Fruit fly (Drosophila melanogaster) whole organism, embryonic: ENCODE results near the gene Nf-YC.

Experiments
- Bteb2 ChIP-seq: fragments of 200-800 bp; sonication (Bioruptor generic); optimal IDR thresholded peaks from 2 replicates; lab custom pipeline; 2016; ENCODE audit warnings: missing biosample characterization, missing genetic modification characterization
- CG1024 ChIP-seq: fragments of 200-800 bp; sonication (Bioruptor generic); IDR thresholded peaks from 2 replicates; pipeline ENCODE4 v1.3.6; 2022; ENCODE audit warnings: missing biosample characterization, missing genetic modification characterization
- CG10321 ChIP-seq: fragments of 200-800 bp; sonication (Bioruptor generic); IDR thresholded peaks from 2 replicates; pipeline ENCODE4 v1.3.6; 2022; ENCODE audit warnings: missing biosample characterization, missing genetic modification characterization
- CG14667 ChIP-seq: fragments of 200-800 bp; sonication (Bioruptor generic); IDR thresholded peaks from 2 replicates; pipeline ENCODE4 v1.3.6; 2022; ENCODE audit warnings: missing biosample characterization, missing genetic modification characterization
- CG1602 ChIP-seq: fragments of 200-800 bp; sonication (Bioruptor generic); optimal IDR thresholded peaks from 3 replicates; lab custom pipeline; 2016; ENCODE audit warnings: missing biosample characterization, missing genetic modification characterization
- CG17186 ChIP-seq: fragments of 200-800 bp; sonication (Bioruptor generic); optimal IDR thresholded peaks from 3 replicates; lab custom pipeline; 2017; ENCODE audit warnings: missing biosample characterization, missing genetic modification reagents, missing genetic modification characterization
- CG17359 ChIP-seq: fragments of 200-800 bp; sonication (Bioruptor generic); optimal IDR thresholded peaks from 3 replicates; lab custom pipeline; 2018; ENCODE audit warnings: missing biosample characterization, mild to moderate bottlenecking, missing genetic modification characterization, moderate library complexity
- CG17612 ChIP-seq: fragments of 200-800 bp; sonication (Bioruptor generic); IDR thresholded peaks from 2 replicates; pipeline ENCODE4 v1.3.6; 2022; ENCODE audit warnings: missing biosample characterization, missing genetic modification characterization
- CG17912 ChIP-seq: fragments of 200-800 bp; sonication (Bioruptor generic); optimal IDR thresholded peaks from 2 replicates; lab custom pipeline; 2018; ENCODE audit warnings: missing biosample characterization, mild to moderate bottlenecking, missing genetic modification characterization
- CG1792 ChIP-seq: fragments of 200-800 bp; sonication (Bioruptor generic); optimal IDR thresholded peaks from 2 replicates; lab custom pipeline; 2016; ENCODE audit warnings: missing biosample characterization, missing genetic modification characterization
- CG18011 ChIP-seq: fragments of 200-800 bp; sonication (Bioruptor generic); optimal IDR thresholded peaks from 2 replicates; lab custom pipeline; 2017; ENCODE audit warnings: missing biosample characterization, missing genetic modification characterization, mild to moderate bottlenecking, moderate library complexity, missing genotype
- CG18476 ChIP-seq: fragments of 200-800 bp; sonication (Bioruptor generic); optimal IDR thresholded peaks from 2 replicates; lab custom pipeline; 2016; ENCODE audit warnings: missing biosample characterization, mild to moderate bottlenecking, missing genetic modification characterization
- CG18619 ChIP-seq: fragments of 200-800 bp; sonication (Bioruptor generic); optimal IDR thresholded peaks from 3 replicates; lab custom pipeline; 2017; ENCODE audit warnings: missing biosample characterization, mild to moderate bottlenecking, missing genetic modification characterization
- CG2712 ChIP-seq: fragments of 200-800 bp; optimal IDR thresholded peaks from 3 replicates; lab custom pipeline; 2019; ENCODE audit warnings: missing biosample characterization, mild to moderate bottlenecking, missing genetic modification characterization, moderate library complexity
- CG33213 ChIP-seq: fragments of 200-800 bp; sonication (Bioruptor generic); optimal IDR thresholded peaks from 3 replicates; lab custom pipeline; 2016; ENCODE audit warnings: missing biosample characterization, missing genetic modification characterization
- CG33557 ChIP-seq: fragments of 200-800 bp; sonication (Bioruptor generic); optimal IDR thresholded peaks from 2 replicates; lab custom pipeline; 2019; ENCODE audit warnings: missing biosample characterization, mild to moderate bottlenecking, missing genetic modification characterization, moderate library complexity
- CG34422 ChIP-seq: fragments of 200-800 bp; sonication (Bioruptor generic); IDR thresholded peaks from 3 replicates; pipeline ENCODE4 v1.3.6; 2022; ENCODE audit warnings: missing biosample characterization, missing genetic modification characterization
- CG4404 ChIP-seq: fragments of 200-800 bp; sonication (Bioruptor generic); IDR thresholded peaks from 2 replicates; pipeline ENCODE4 v1.3.6; 2022; ENCODE audit warnings: missing biosample characterization, missing genetic modification characterization
- CG6689 ChIP-seq: fragments of 200-800 bp; sonication (Bioruptor generic); IDR thresholded peaks from 2 replicates; pipeline ENCODE4 v1.3.6; 2022; ENCODE audit warnings: missing biosample characterization, missing genetic modification characterization
- CG7963 ChIP-seq: fragments of 200-800 bp; sonication (Bioruptor generic); IDR thresholded peaks from 3 replicates; pipeline ENCODE4 v1.3.6; 2022; ENCODE audit warnings: missing biosample characterization, missing genetic modification characterization; ENCODE audit not compliant: partially characterized antibody
- CG7987 ChIP-seq: fragments of 200-800 bp; sonication (Bioruptor generic); optimal IDR thresholded peaks from 2 replicates; lab custom pipeline; 2018; ENCODE audit warnings: missing biosample characterization, mild to moderate bottlenecking, missing genetic modification characterization, moderate library complexity
- CG8089 ChIP-seq: fragments of 200-800 bp; sonication (Bioruptor generic); optimal IDR thresholded peaks from 3 replicates; lab custom pipeline; 2016; ENCODE audit warnings: missing biosample characterization, missing genetic modification characterization
- CG8388 ChIP-seq: fragments of 200-800 bp; sonication (Bioruptor generic); optimal IDR thresholded peaks from 2 replicates; lab custom pipeline; 2019; ENCODE audit warnings: missing biosample characterization, mild to moderate bottlenecking, missing genetic modification characterization, moderate library complexity
- D19B ChIP-seq: fragments of 200-800 bp; sonication (Bioruptor generic); optimal IDR thresholded peaks from 2 replicates; lab custom pipeline; 2017; ENCODE audit warnings: missing biosample characterization, mild to moderate bottlenecking, missing genetic modification characterization
- Dll ChIP-seq: fragments of 200-800 bp; sonication (Bioruptor generic); IDR thresholded peaks from 4 replicates; pipeline ENCODE4 v1.3.6; 2022; ENCODE audit warnings: missing biosample characterization, missing genetic modification characterization; ENCODE audit not compliant: partially characterized antibody
- Fer1 ChIP-seq: fragments of 200-800 bp; sonication (Bioruptor generic); optimal IDR thresholded peaks from 2 replicates; lab custom pipeline; 2017; ENCODE audit warnings: missing biosample characterization, mild to moderate bottlenecking, missing genetic modification characterization
- HHEX ChIP-seq: fragments of 200-800 bp; sonication (Bioruptor generic); optimal IDR thresholded peaks from 3 replicates; lab custom pipeline; 2017; ENCODE audit warnings: missing biosample characterization, mild to moderate bottlenecking, missing genetic modification characterization, missing genetic modification reagents
- HLHmδ ChIP-seq: fragments of 200-800 bp; sonication (Bioruptor generic); optimal IDR thresholded peaks from 2 replicates; lab custom pipeline; 2018; ENCODE audit warnings: missing biosample characterization, mild to moderate bottlenecking, missing genetic modification characterization, moderate library complexity
- MESR4 ChIP-seq: fragments of 200-800 bp; sonication (Bioruptor generic); optimal IDR thresholded peaks from 2 replicates; lab custom pipeline; 2018; ENCODE audit warnings: missing biosample characterization, mild to moderate bottlenecking, missing genetic modification characterization, moderate library complexity
- Mes4 ChIP-seq: fragments of 200-800 bp; sonication (Bioruptor generic); optimal IDR thresholded peaks from 2 replicates; lab custom pipeline; 2016; ENCODE audit warnings: missing biosample characterization, missing genetic modification characterization
- Myb ChIP-seq: fragments of 200-800 bp; sonication (Bioruptor generic); optimal IDR thresholded peaks from 2 replicates; lab custom pipeline; 2016; ENCODE audit warnings: missing biosample characterization, missing genetic modification characterization
- NC2α ChIP-seq: fragments of 200-800 bp; sonication (Bioruptor generic); optimal IDR thresholded peaks from 2 replicates; lab custom pipeline; 2016; ENCODE audit warnings: missing biosample characterization, missing genetic modification characterization
- NFAT ChIP-seq: fragments of 200-800 bp; sonication (Bioruptor generic); IDR thresholded peaks from 2 replicates; pipeline ENCODE4 v1.3.6; 2022; ENCODE audit warnings: missing biosample characterization, missing genetic modification characterization
- PHDP ChIP-seq: fragments of 200-800 bp; sonication (Bioruptor generic); optimal IDR thresholded peaks from 3 replicates; lab custom pipeline; 2018; ENCODE audit warnings: missing biosample characterization, mild to moderate bottlenecking, missing genetic modification characterization, moderate library complexity
- Rfx ChIP-seq: fragments of 200-800 bp; sonication (Bioruptor generic); IDR thresholded peaks from 2 replicates; pipeline ENCODE4 v1.3.6; 2022; ENCODE audit warnings: missing biosample characterization, missing genetic modification characterization
- Six4 ChIP-seq: fragments of 200-800 bp; sonication (Bioruptor generic); optimal IDR thresholded peaks from 2 replicates; lab custom pipeline; 2016; ENCODE audit warnings: missing biosample characterization, missing genetic modification characterization
- Tbp ChIP-seq: fragments of >200 bp; optimal IDR thresholded peaks from 2 replicates; lab custom pipeline; 2018; ENCODE audit warnings: missing biosample characterization, missing genetic modification characterization
- ab ChIP-seq: fragments of 200-800 bp; sonication (Bioruptor generic); optimal IDR thresholded peaks from 2 replicates; lab custom pipeline; 2016; ENCODE audit warnings: missing biosample characterization, missing genetic modification characterization
- bbx ChIP-seq: fragments of 200-800 bp; sonication (Bioruptor generic); IDR thresholded peaks from 2 replicates; pipeline ENCODE4 v1.3.6; 2022; ENCODE audit warnings: missing biosample characterization, missing genetic modification characterization; ENCODE audit not compliant: partially characterized antibody
- da ChIP-seq: fragments of 200-800 bp; sonication (Bioruptor generic); optimal IDR thresholded peaks from 2 replicates; lab custom pipeline; 2016; ENCODE audit warnings: missing biosample characterization, missing genetic modification characterization
- fru ChIP-seq: fragments of >200 bp; optimal IDR thresholded peaks from 2 replicates; lab custom pipeline; 2017
- h ChIP-seq: fragments of >200 bp; optimal IDR thresholded peaks from 2 replicates; lab custom pipeline; 2017
- kay ChIP-seq: fragments of 200-800 bp; sonication (Bioruptor generic); optimal IDR thresholded peaks from 2 replicates; lab custom pipeline; 2016; ENCODE audit warnings: missing biosample characterization, missing genetic modification characterization
- knrl ChIP-seq: fragments of 200-800 bp; sonication (Bioruptor generic); IDR thresholded peaks from 3 replicates; pipeline ENCODE4 v1.3.6; 2022; ENCODE audit warnings: missing biosample characterization, missing genetic modification characterization; ENCODE audit not compliant: partially characterized antibody
- lmd ChIP-seq: fragments of 200-800 bp; sonication (Bioruptor generic); IDR thresholded peaks from 2 replicates; pipeline ENCODE4 v1.3.6; 2022; ENCODE audit warnings: missing biosample characterization, missing genetic modification characterization
- lola ChIP-seq, 3 experiments: fragments of >200 bp in 2 of 3; fragments of 200-800 bp in 1 of 3; sonication (Bioruptor generic) in 1 of 3; optimal IDR thresholded peaks; 2 replicates each; lab custom pipeline; 2017 to 2019; ENCODE audit warnings: missing biosample characterization in 3 of 3, missing genetic modification characterization in 3 of 3, mild to moderate bottlenecking in 1 of 3, moderate library complexity in 1 of 3
- sim ChIP-seq: fragments of 200-800 bp; sonication (Bioruptor generic); IDR thresholded peaks from 2 replicates; pipeline ENCODE4 v1.3.6; 2022; ENCODE audit warnings: missing biosample characterization, missing genetic modification characterization
- so ChIP-seq: fragments of 200-800 bp; sonication (Bioruptor generic); IDR thresholded peaks from 3 replicates; pipeline ENCODE4 v1.3.6; 2022; ENCODE audit warnings: missing biosample characterization, missing genetic modification characterization
- tap ChIP-seq: fragments of 200-800 bp; optimal IDR thresholded peaks from 3 replicates; lab custom pipeline; 2019; ENCODE audit warnings: missing biosample characterization, mild to moderate bottlenecking, missing genetic modification characterization, moderate library complexity
- vfl ChIP-seq: fragments of 200-800 bp; sonication (Bioruptor generic); optimal IDR thresholded peaks from 2 replicates; lab custom pipeline; 2016; ENCODE audit warnings: missing biosample characterization, missing genetic modification characterization
- wor ChIP-seq: fragments of 200-800 bp; sonication (Bioruptor generic); IDR thresholded peaks from 2 replicates; pipeline ENCODE4 v1.3.6; 2022; ENCODE audit warnings: missing biosample characterization, missing genetic modification characterization

Gene Nf-YC

dm6 chrX:6854563-6854962, 33.8 kb upstream of the Nf-YC start (continued):
- peak; percentile 70 for TF ChIP-seq Bteb2 (GFP tag; lab: Kevin White, UChicago)
- TF ChIP-seq CG1024 (GFP tag; lab: Robert Waterston, UW), result no peak
- TF ChIP-seq CG7963 (GFP tag; lab: Robert Waterston, UW), result no peak
- peak; percentile 60 for TF ChIP-seq Six4 (GFP tag; lab: Kevin White, UChicago)
- peak; percentile 31 for TF ChIP-seq Myb (GFP tag; lab: Kevin White, UChicago)
- peak; percentile 43; the same call in 1 of the 2 replicates for TF ChIP-seq NFAT (GFP tag; lab: Robert Waterston, UW)
- TF ChIP-seq CG17359 (tag; lab: Kevin White, UChicago), result peak; percentile 90
- no peak for TF ChIP-seq NC2α
- TF ChIP-seq so (GFP tag; lab: Robert Waterston, UW), result peak; percentile 64
- 0 out of 2 replicates have a peak, but pooled peaks have one; percentile 37 for TF ChIP-seq sim (GFP tag; lab: Robert Waterston, UW)
- peak; percentile 59 for TF ChIP-seq wor
- TF ChIP-seq knrl (GFP tag; lab: Robert Waterston, UW), result no peak
- TF ChIP-seq lmd, result peak; percentile 84
- TF ChIP-seq CG18476 (GFP tag; lab: Kevin White, UChicago), result peak; percentile 71
- peak; percentile 63 for TF ChIP-seq tap (tag; lab: Kevin White, UChicago)
- peak; percentile 72 for TF ChIP-seq vfl (GFP tag; lab: Kevin White, UChicago)
- no peak for TF ChIP-seq da (GFP tag; lab: Kevin White, UChicago)
- peak; percentile 22 for TF ChIP-seq CG33213 (GFP tag; lab: Kevin White, UChicago)
- no peak for TF ChIP-seq CG17912 (GFP tag; lab: Kevin White, UChicago)
- peak; percentile 36; the same call in 1 of the 2 replicates for TF ChIP-seq CG4404 (GFP tag; lab: Robert Waterston, UW)
- TF ChIP-seq CG1792, result no peak
- TF ChIP-seq Mes4 (GFP tag; lab: Kevin White, UChicago), result peak; percentile 55
- TF ChIP-seq Fer1, result peak; percentile 88
- peak; percentile 32 for TF ChIP-seq ab
- TF ChIP-seq CG8089 (GFP tag; lab: Kevin White, UChicago), result peak; percentile 43
- peak; percentile 69 for TF ChIP-seq D19B
- TF ChIP-seq CG8388 (GFP tag; lab: Kevin White, UChicago), result peak; percentile 84
- TF ChIP-seq h (lab: Kevin White, UChicago), result no peak
- peak in 1 of 3 experiments; percentile 62 for TF ChIP-seq lola (GFP tag; optimal IDR thresholded peaks at IDR 0.05; lab: Kevin White, UChicago)
- peak; percentile 58 for TF ChIP-seq CG18011
- TF ChIP-seq CG14667, result peak; percentile 67; the same call in 1 of the 2 replicates
- peak; percentile 79 for TF ChIP-seq Rfx (GFP tag; lab: Robert Waterston, UW)
- TF ChIP-seq Tbp (GFP tag; lab: Kevin White, UChicago), result no peak
- TF ChIP-seq HHEX (GFP tag; lab: Kevin White, UChicago), result peak; percentile 74
- no peak for TF ChIP-seq HLHmδ
- TF ChIP-seq CG17612 (GFP tag; lab: Robert Waterston, UW), result 0 out of 2 replicates have a peak, but pooled peaks have one; percentile 15
- TF ChIP-seq CG18619 (GFP tag; lab: Kevin White, UChicago), result peak; percentile 82
- no peak for TF ChIP-seq fru (lab: Kevin White, UChicago)
- TF ChIP-seq PHDP (tag; lab: Kevin White, UChicago), result peak; percentile 88
- 0 out of 2 replicates have a peak, but pooled peaks have one; percentile 32 for TF ChIP-seq CG10321 (GFP tag; lab: Robert Waterston, UW)
- peak; percentile 18 for TF ChIP-seq MESR4
- no peak for TF ChIP-seq CG17186 (GFP tag; lab: Kevin White, UChicago)
- no peak for TF ChIP-seq Dll (GFP tag; lab: Robert Waterston, UW)
- peak; percentile 85 for TF ChIP-seq CG2712
- TF ChIP-seq CG7987 (GFP tag; lab: Kevin White, UChicago), result peak; percentile 26
- TF ChIP-seq CG33557 (GFP tag; lab: Kevin White, UChicago), result no peak
- TF ChIP-seq kay (GFP tag; lab: Kevin White, UChicago), result peak; percentile 61
- peak; percentile 77; the same call in 2 of the 3 replicates for TF ChIP-seq CG34422 (GFP tag; lab: Robert Waterston, UW)
- TF ChIP-seq CG6689 (GFP tag; lab: Robert Waterston, UW), result peak; percentile 81
- no peak for TF ChIP-seq bbx (GFP tag; lab: Robert Waterston, UW)
- TF ChIP-seq CG1602 (GFP tag; lab: Kevin White, UChicago), result peak; percentile 67
